Fruit fly (Drosophila melanogaster) whole organism, embryonic: ENCODE data around the gene CG13829.

Experiments used
- Atf-2 ChIP-seq: fragments of 200-800 bp; sonication (Bioruptor generic); optimal IDR thresholded peaks from 2 replicates; lab custom pipeline; 2016; ENCODE audit warnings: missing biosample characterization, missing genetic modification characterization
- Awh ChIP-seq: fragments of 200-800 bp; sonication (Bioruptor generic); IDR thresholded peaks from 2 replicates; pipeline ENCODE4, ENCODE4 v1.3.6; 2022; ENCODE audit warnings: missing biosample characterization, missing genetic modification characterization
- Bgb ChIP-seq: fragments of 200-800 bp; sonication (Bioruptor generic); IDR thresholded peaks from 2 replicates; pipeline ENCODE4 v1.3.6; 2022; ENCODE audit warnings: missing biosample characterization, missing genetic modification characterization; ENCODE audit not compliant: partially characterized antibody
- CG10274 ChIP-seq: fragments of 200-800 bp; sonication (Bioruptor generic); optimal IDR thresholded peaks from 3 replicates; lab custom pipeline; 2017; ENCODE audit warnings: missing biosample characterization, mild to moderate bottlenecking, missing genetic modification characterization
- CG10321 ChIP-seq: fragments of 200-800 bp; sonication (Bioruptor generic); IDR thresholded peaks from 2 replicates; pipeline ENCODE4 v1.3.6; 2022; ENCODE audit warnings: missing biosample characterization, missing genetic modification characterization
- CG10654 ChIP-seq: fragments of 200-800 bp; sonication (Bioruptor generic); optimal IDR thresholded peaks from 2 replicates; lab custom pipeline; 2016; ENCODE audit warnings: missing biosample characterization, missing genetic modification characterization
- CG10959 ChIP-seq: fragments of 200-800 bp; sonication (Bioruptor generic); IDR thresholded peaks from 2 replicates; pipeline ENCODE4 v1.3.6; 2022; ENCODE audit warnings: missing biosample characterization, missing genetic modification characterization
- CG11723 ChIP-seq: fragments of 200-800 bp; sonication (Bioruptor generic); optimal IDR thresholded peaks from 2 replicates; lab custom pipeline; 2017; ENCODE audit warnings: missing biosample characterization, mild to moderate bottlenecking, missing genetic modification characterization
- CG1603 ChIP-seq: fragments of 200-800 bp; sonication (Bioruptor generic); optimal IDR thresholded peaks from 2 replicates; lab custom pipeline; 2019; ENCODE audit warnings: missing biosample characterization, mild to moderate bottlenecking, missing genetic modification characterization, moderate library complexity
- CG17385 ChIP-seq: fragments of 200-800 bp; sonication (Bioruptor generic); optimal IDR thresholded peaks from 3 replicates; lab custom pipeline; 2018; ENCODE audit warnings: missing biosample characterization, mild to moderate bottlenecking, missing genetic modification characterization
- CG2116 ChIP-seq: fragments of 200-800 bp; sonication (Bioruptor generic); optimal IDR thresholded peaks from 3 replicates; lab custom pipeline; 2018; ENCODE audit warnings: missing biosample characterization, mild to moderate bottlenecking, missing genetic modification characterization
- CG3838 ChIP-seq: fragments of 200-800 bp; sonication (Bioruptor generic); optimal IDR thresholded peaks from 3 replicates; lab custom pipeline; 2016; ENCODE audit warnings: missing biosample characterization, missing genetic modification characterization
- CG4424 ChIP-seq: fragments of 200-800 bp; sonication (Bioruptor generic); optimal IDR thresholded peaks from 3 replicates; lab custom pipeline; 2016; ENCODE audit warnings: missing biosample characterization, missing genetic modification characterization
- CG4617 ChIP-seq: fragments of 200-800 bp; sonication (Bioruptor generic); optimal IDR thresholded peaks from 3 replicates; lab custom pipeline; 2016; ENCODE audit warnings: missing biosample characterization, missing genetic modification characterization, borderline replicate concordance
- CG5953 ChIP-seq: fragments of 200-800 bp; sonication (Bioruptor generic); IDR thresholded peaks from 2 replicates; pipeline ENCODE4 v1.3.6; 2022; ENCODE audit warnings: missing biosample characterization, missing genetic modification characterization
- CG7786 ChIP-seq: fragments of 200-800 bp; sonication (Bioruptor generic); optimal IDR thresholded peaks from 2 replicates; lab custom pipeline; 2016; ENCODE audit warnings: missing biosample characterization, missing genetic modification characterization
- CG7839 ChIP-seq: fragments of 200-800 bp; sonication (Bioruptor generic); optimal IDR thresholded peaks from 3 replicates; lab custom pipeline; 2018; ENCODE audit warnings: missing biosample characterization, mild to moderate bottlenecking, missing genetic modification characterization, moderate library complexity
- CG9797 ChIP-seq: fragments of 200-800 bp; sonication (Bioruptor generic); optimal IDR thresholded peaks from 3 replicates; lab custom pipeline; 2018; ENCODE audit warnings: missing biosample characterization, mild to moderate bottlenecking, missing genetic modification characterization
- Deaf1 ChIP-seq: fragments of 200-800 bp; optimal IDR thresholded peaks from 3 replicates; lab custom pipeline; 2019; ENCODE audit warnings: missing biosample characterization, mild to moderate bottlenecking, missing genetic modification characterization, moderate library complexity
- Drgx ChIP-seq: fragments of 200-800 bp; sonication (Bioruptor generic); IDR thresholded peaks from 2 replicates; pipeline ENCODE4 v1.3.6; 2022; ENCODE audit warnings: missing biosample characterization, missing genetic modification characterization
- Med ChIP-seq: fragments of 200-800 bp; sonication (Bioruptor generic); peaks from one replicate; lab custom pipeline; 2016; ENCODE audit warnings: missing biosample characterization, missing genetic modification characterization, mild to moderate bottlenecking, inconsistent platforms, moderate library complexity
- Mrtf ChIP-seq: fragments of 200-800 bp; sonication (Bioruptor generic); IDR thresholded peaks from 3 replicates; pipeline ENCODE4 v1.3.6; 2022; ENCODE audit warnings: missing biosample characterization, missing genetic modification characterization
- Myb ChIP-seq: fragments of 200-800 bp; sonication (Bioruptor generic); optimal IDR thresholded peaks from 2 replicates; lab custom pipeline; 2016; ENCODE audit warnings: missing biosample characterization, missing genetic modification characterization
- NFAT ChIP-seq: fragments of 200-800 bp; sonication (Bioruptor generic); IDR thresholded peaks from 2 replicates; pipeline ENCODE4 v1.3.6; 2022; ENCODE audit warnings: missing biosample characterization, missing genetic modification characterization
- PHDP ChIP-seq: fragments of 200-800 bp; sonication (Bioruptor generic); optimal IDR thresholded peaks from 3 replicates; lab custom pipeline; 2018; ENCODE audit warnings: missing biosample characterization, mild to moderate bottlenecking, missing genetic modification characterization, moderate library complexity
- Spps ChIP-seq: fragments of 200-800 bp; sonication (Bioruptor generic); optimal IDR thresholded peaks from 2 replicates; lab custom pipeline; 2018; ENCODE audit warnings: missing biosample characterization, mild to moderate bottlenecking, missing genetic modification characterization
- Ssrp ChIP-seq: fragments of 200-800 bp; sonication (Bioruptor generic); optimal IDR thresholded peaks from 2 replicates; lab custom pipeline; 2018; ENCODE audit warnings: missing biosample characterization, mild to moderate bottlenecking, missing genetic modification characterization, moderate library complexity
- Xbp1 ChIP-seq: fragments of 200-800 bp; sonication (Bioruptor generic); optimal IDR thresholded peaks from 3 replicates; lab custom pipeline; 2016; ENCODE audit warnings: missing biosample characterization, mild to moderate bottlenecking, missing genetic modification characterization
- ase ChIP-seq: fragments of 200-800 bp; sonication (Bioruptor generic); IDR thresholded peaks from 3 replicates; pipeline ENCODE4 v1.3.6; 2022; ENCODE audit warnings: missing biosample characterization, missing genetic modification characterization
- br ChIP-seq: fragments of >200 bp; optimal IDR thresholded peaks from 2 replicates; lab custom pipeline; 2017
- ci ChIP-seq: fragments of 200-800 bp; sonication (Bioruptor generic); IDR thresholded peaks from 3 replicates; pipeline ENCODE4 v1.3.6; 2022; ENCODE audit warnings: missing biosample characterization, missing genetic modification characterization
- crc ChIP-seq: fragments of 200-800 bp; sonication (Bioruptor generic); optimal IDR thresholded peaks from 2 replicates; lab custom pipeline; 2016; ENCODE audit warnings: missing biosample characterization, missing genetic modification characterization
- cwo ChIP-seq: fragments of 200-800 bp; sonication (Bioruptor generic); optimal IDR thresholded peaks from 3 replicates; lab custom pipeline; 2017; ENCODE audit warnings: missing biosample characterization, missing genetic modification characterization, mild to moderate bottlenecking, moderate library complexity, missing genetic modification reagents
- ewg ChIP-seq: fragments of 200-800 bp; sonication (Bioruptor generic); optimal IDR thresholded peaks from 3 replicates; lab custom pipeline; 2017; ENCODE audit warnings: mild to moderate bottlenecking, missing biosample characterization, missing genetic modification reagents, missing genetic modification characterization
- eyg ChIP-seq: fragments of 200-800 bp; sonication (Bioruptor generic); optimal IDR thresholded peaks from 3 replicates; lab custom pipeline; 2016; ENCODE audit warnings: missing biosample characterization, missing genetic modification characterization
- gem ChIP-seq: fragments of 200-800 bp; sonication (Bioruptor generic); optimal IDR thresholded peaks from 2 replicates; lab custom pipeline; 2019; ENCODE audit warnings: missing biosample characterization, mild to moderate bottlenecking, missing genetic modification characterization, moderate library complexity
- grn ChIP-seq: fragments of 200-800 bp; sonication (Bioruptor generic); optimal IDR thresholded peaks from 3 replicates; lab custom pipeline; 2017; ENCODE audit warnings: missing biosample characterization, missing genetic modification characterization
- gro ChIP-seq: fragments of 200-800 bp; sonication (Bioruptor generic); optimal IDR thresholded peaks from 2 replicates; lab custom pipeline; 2016; ENCODE audit warnings: missing biosample characterization, missing genetic modification characterization
- hth ChIP-seq: fragments of >200 bp; optimal IDR thresholded peaks from 2 replicates; lab custom pipeline; 2017; ENCODE audit warnings: inconsistent platforms
- jumu ChIP-seq: fragments of 200-800 bp; sonication (Bioruptor generic); optimal IDR thresholded peaks from 3 replicates; lab custom pipeline; 2016; ENCODE audit warnings: missing biosample characterization, missing genetic modification characterization
- knrl ChIP-seq: fragments of 200-800 bp; sonication (Bioruptor generic); IDR thresholded peaks from 3 replicates; pipeline ENCODE4 v1.3.6; 2022; ENCODE audit warnings: missing biosample characterization, missing genetic modification characterization; ENCODE audit not compliant: partially characterized antibody
- nom ChIP-seq: fragments of 200-800 bp; sonication (Bioruptor generic); optimal IDR thresholded peaks from 2 replicates; lab custom pipeline; 2017; ENCODE audit warnings: missing biosample characterization, missing genetic modification characterization, mild to moderate bottlenecking, moderate library complexity, missing genetic modification reagents
- onecut ChIP-seq: fragments of 200-800 bp; sonication (Bioruptor generic); IDR thresholded peaks from 2 replicates; pipeline ENCODE4 v1.3.6; 2022; ENCODE audit warnings: missing biosample characterization, missing genetic modification characterization
- otp ChIP-seq: fragments of 200-800 bp; sonication (Bioruptor generic); IDR thresholded peaks from 3 replicates; pipeline ENCODE4, ENCODE4 v1.3.6; 2022; ENCODE audit warnings: missing biosample characterization, missing genetic modification characterization
- ranshi ChIP-seq: fragments of 200-800 bp; sonication (Bioruptor generic); IDR thresholded peaks from 2 replicates; pipeline ENCODE4 v1.3.6; 2022; ENCODE audit warnings: missing biosample characterization, missing genetic modification characterization
- salm ChIP-seq: fragments of 200-800 bp; sonication (Bioruptor generic); optimal IDR thresholded peaks from 2 replicates; lab custom pipeline; 2018; ENCODE audit warnings: missing biosample characterization, mild to moderate bottlenecking, missing genetic modification characterization
- sens ChIP-seq: fragments of 200-800 bp; sonication (Bioruptor generic); peaks from one replicate; lab custom pipeline; 2016; ENCODE audit warnings: missing biosample characterization, missing genetic modification characterization
- slbo ChIP-seq: fragments of 200-800 bp; sonication (Bioruptor generic); IDR thresholded peaks from 2 replicates; pipeline ENCODE4 v1.3.6; 2022; ENCODE audit warnings: missing biosample characterization, missing genetic modification characterization
- sna ChIP-seq: fragments of 200-800 bp; sonication (Bioruptor generic); IDR thresholded peaks from 2 replicates; pipeline ENCODE4 v1.3.6; 2022; ENCODE audit warnings: missing biosample characterization, missing genetic modification characterization; ENCODE audit not compliant: partially characterized antibody
- usp ChIP-seq: fragments of >200 bp; optimal IDR thresholded peaks from 2 replicates; lab custom pipeline; 2017; ENCODE audit warnings: missing biosample characterization, missing genetic modification characterization

Gene CG13829

DNA sequence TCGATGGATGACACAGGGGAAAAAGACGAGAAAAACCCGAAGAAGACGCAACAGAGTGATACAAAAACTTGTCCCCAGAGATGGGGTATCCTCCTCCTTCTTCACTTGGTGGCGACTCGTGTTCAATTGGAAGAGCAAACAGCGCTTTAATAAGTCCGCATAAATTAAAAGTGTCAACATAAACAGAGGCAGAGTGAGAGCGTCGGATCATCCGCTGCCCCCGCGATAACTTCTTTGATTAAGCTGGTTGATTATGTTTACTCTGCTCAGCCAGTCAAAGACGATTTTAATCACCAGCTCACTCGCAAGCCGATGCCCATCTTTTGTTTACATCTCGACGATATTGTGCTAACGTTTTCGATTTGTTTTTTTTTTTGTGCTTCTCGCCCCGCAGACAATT lies 41.3 kb downstream of the CG13829 start:
- TF ChIP-seq Awh (peak; percentile 78), ci (GFP tag; lab: Robert Waterston, UW) (0 out of 3 replicates have a peak, but pooled peaks have one; percentile 24), ewg (GFP tag; lab: Kevin White, UChicago) (no peak), CG10321 (GFP tag; lab: Robert Waterston, UW) (no peak), crc (no peak), CG1603 (tag; lab: Kevin White, UChicago) (no peak), CG2116 (GFP tag; lab: Kevin White, UChicago) (no peak), otp (GFP tag; lab: Robert Waterston, UW) (peak; percentile 35; the same call in 1 of the 3 replicates), jumu (GFP tag; lab: Kevin White, UChicago) (no peak), cwo (GFP tag; lab: Kevin White, UChicago) (no peak), nom (GFP tag; lab: Kevin White, UChicago) (peak; percentile 24), sna (GFP tag; lab: Robert Waterston, UW) (no peak), Xbp1 (no peak), Myb (GFP tag; lab: Kevin White, UChicago) (no peak), grn (GFP tag; lab: Kevin White, UChicago) (peak; percentile 4), CG7786 (GFP tag; lab: Kevin White, UChicago) (no peak), CG5953 (0 out of 2 replicates have a peak, but pooled peaks have one; percentile 4), slbo (GFP tag; lab: Robert Waterston, UW) (no peak), usp (GFP tag; lab: Kevin White, UChicago) (no peak), gro (no peak), onecut (GFP tag; lab: Robert Waterston, UW) (no peak), Atf-2 (no peak), Spps (tag; lab: Kevin White, UChicago) (no peak), hth (lab: Kevin White, UChicago) (no peak)

DNA sequence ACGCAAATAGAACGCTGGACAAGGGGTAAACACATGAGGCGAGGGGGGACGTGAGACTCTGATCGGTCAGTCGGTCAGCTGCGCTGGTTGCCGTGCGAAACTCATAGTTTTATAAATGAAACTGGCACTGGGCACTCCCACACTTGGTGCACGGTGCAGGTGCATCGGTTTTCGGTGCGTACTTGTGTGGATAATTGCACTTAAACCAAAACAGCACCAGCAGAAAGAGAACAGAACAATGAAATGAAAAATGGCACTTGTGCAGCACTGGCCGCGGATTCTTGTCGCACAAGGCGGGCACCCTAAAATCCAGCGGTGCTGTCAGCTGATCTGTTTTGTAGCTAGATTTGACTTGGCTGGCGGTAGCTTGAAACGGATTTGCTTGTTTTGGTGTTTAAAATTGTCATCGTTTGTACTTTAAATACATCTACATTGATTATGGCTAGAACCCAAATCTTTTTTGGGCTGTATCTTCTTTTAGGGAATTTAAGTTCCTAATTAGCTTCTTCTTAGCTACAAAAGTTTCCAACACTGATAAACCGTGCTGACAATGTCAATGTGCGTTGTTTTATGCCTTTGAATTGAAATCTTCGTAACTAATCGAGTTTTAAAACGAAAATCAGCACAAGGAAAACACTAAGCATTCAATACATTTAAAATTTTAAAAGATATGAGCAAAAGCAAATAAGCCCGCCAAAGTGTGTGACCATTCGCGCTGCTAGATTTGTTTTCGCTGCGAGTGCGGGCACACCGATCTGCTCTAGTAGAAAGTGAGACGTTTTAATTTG lies 43.3 kb downstream of the CG13829 start, which contains the start of the genes Rassf and CenB1A:
Gene Rassf, minus strand, starts transcription at position 249 of the 788 bp plus-strand sequence.
Gene CenB1A, plus strand, starts transcription at position 718 of the 788 bp plus-strand sequence.
- TF ChIP-seq Ssrp (tag; lab: Kevin White, UChicago) = peak; percentile 32
- peak; percentile 53 for TF ChIP-seq CG4424 (GFP tag; lab: Kevin White, UChicago)
- TF ChIP-seq PHDP (tag; lab: Kevin White, UChicago) = peak; percentile 10
- peak; percentile 64 for TF ChIP-seq CG17385 (GFP tag; lab: Kevin White, UChicago)
- peak; percentile 15 for TF ChIP-seq Deaf1
- 0 out of 2 replicates have a peak, but pooled peaks have one; percentile 24 for TF ChIP-seq Drgx (GFP tag; lab: Robert Waterston, UW)
- TF ChIP-seq salm (tag; lab: Kevin White, UChicago) = no peak
- TF ChIP-seq br (lab: Kevin White, UChicago) = no peak
- TF ChIP-seq Mrtf (GFP tag; lab: Robert Waterston, UW) = peak; percentile 60; the same call in 1 of the 3 replicates
- no peak for TF ChIP-seq CG10274 (GFP tag; lab: Kevin White, UChicago)
- TF ChIP-seq CG3838 = no peak
- TF ChIP-seq CG4617 (GFP tag; lab: Kevin White, UChicago) = peak; percentile 43
- peak; percentile 57 for TF ChIP-seq Myb (GFP tag; lab: Kevin White, UChicago)
- TF ChIP-seq sens (GFP tag; lab: Kevin White, UChicago) = peak; percentile 94
- peak; percentile 88 for TF ChIP-seq ranshi (GFP tag; lab: Robert Waterston, UW)
- peak; percentile 17; the same call in 1 of the 2 replicates for TF ChIP-seq NFAT (GFP tag; lab: Robert Waterston, UW)
- TF ChIP-seq knrl (GFP tag; lab: Robert Waterston, UW) = no peak
- TF ChIP-seq CG9797 = peak; percentile 67
- TF ChIP-seq ase = 0 out of 3 replicates have a peak, but pooled peaks have one; percentile 16
- TF ChIP-seq CG10959 (GFP tag; lab: Robert Waterston, UW) = no peak
- TF ChIP-seq eyg (GFP tag; lab: Kevin White, UChicago) = no peak
- peak; percentile 16 for TF ChIP-seq CG10654 (GFP tag; lab: Kevin White, UChicago)
- TF ChIP-seq Med (GFP tag; lab: Kevin White, UChicago) = peak; percentile 88
- TF ChIP-seq CG7839 (tag; lab: Kevin White, UChicago) = peak; percentile 37
- no peak for TF ChIP-seq gem (tag; lab: Kevin White, UChicago)
- peak; percentile 40; the same call in 1 of the 2 replicates for TF ChIP-seq Bgb (GFP tag; lab: Robert Waterston, UW)
- peak; percentile 13 for TF ChIP-seq CG11723 (GFP tag; lab: Kevin White, UChicago)
